Fruit fly (Drosophila melanogaster): ENCODE measurements around the gene Epg5.
A peak's percentile ranks its signal among the peaks of the same experiment; 100 is the strongest.

Gene Epg5

dm6 chr3R:18703514-18703913, 55.2 kb downstream of the Epg5 start:
- TF ChIP-seq HLH4C (GFP tag; IDR thresholded peaks at IDR 0.05; ENCODE audit: partially characterized antibody) (no peak), CG13894 (tag; optimal IDR thresholded peaks at IDR 0.05) (peak; percentile 92), mam (GFP tag; optimal IDR thresholded peaks at IDR 0.05) (no peak), slbo (GFP tag; IDR thresholded peaks at IDR 0.05) (0 out of 2 replicates have a peak, but pooled peaks have one; percentile 11)

Measured in whole organism, embryonic.